Worm (Caenorhabditis elegans): ENCODE measurements around the gene vha-14.

- TF ChIP-seq dao-5 (tag; optimal IDR thresholded peaks at IDR 0.05) (no peak), him-1 (tag; optimal IDR thresholded peaks at IDR 0.05) (no peak)
Measured at ce11 chrIII:9558463-9558862, 50.6 kb downstream of the vha-14 start, which contains the start of gene C48B4.6.
